Fruit fly (Drosophila melanogaster) whole organism, embryonic: Measurements from ENCODE around the gene CG5506.

Source experiments
- Aef1 ChIP-seq: fragments of 200-800 bp; sonication (Bioruptor generic); IDR thresholded peaks from 3 replicates; pipeline ENCODE4 v1.3.6; 2022; ENCODE audit warnings: missing biosample characterization, missing genetic modification characterization
- Bteb2 ChIP-seq: fragments of 200-800 bp; sonication (Bioruptor generic); optimal IDR thresholded peaks from 2 replicates; lab custom pipeline; 2016; ENCODE audit warnings: missing biosample characterization, missing genetic modification characterization
- CG10274 ChIP-seq: fragments of 200-800 bp; sonication (Bioruptor generic); optimal IDR thresholded peaks from 3 replicates; lab custom pipeline; 2017; ENCODE audit warnings: missing biosample characterization, mild to moderate bottlenecking, missing genetic modification characterization
- CG11093 ChIP-seq: fragments of 200-800 bp; sonication (Bioruptor generic); IDR thresholded peaks from 3 replicates; pipeline ENCODE4 v1.3.6; 2022; ENCODE audit warnings: missing biosample characterization, missing genetic modification characterization
- CG11695 ChIP-seq: fragments of 200-800 bp; sonication (Bioruptor generic); IDR thresholded peaks from 3 replicates; pipeline ENCODE4 v1.3.6; 2022; ENCODE audit warnings: missing biosample characterization, missing genetic modification characterization
- CG12219 ChIP-seq: fragments of 200-800 bp; sonication (Bioruptor generic); optimal IDR thresholded peaks from 3 replicates; lab custom pipeline; 2018; ENCODE audit warnings: missing biosample characterization, mild to moderate bottlenecking, missing genetic modification characterization
- CG12236 ChIP-seq: fragments of 200-800 bp; sonication (Bioruptor generic); optimal IDR thresholded peaks from 2 replicates; lab custom pipeline; 2016; ENCODE audit warnings: missing biosample characterization, missing genetic modification characterization
- CG12299 ChIP-seq: fragments of 200-800 bp; sonication (Bioruptor generic); optimal IDR thresholded peaks from 2 replicates; lab custom pipeline; 2018; ENCODE audit warnings: missing biosample characterization, mild to moderate bottlenecking, missing genetic modification characterization
- CG12744 ChIP-seq: fragments of 200-800 bp; sonication (Bioruptor generic); optimal IDR thresholded peaks from 2 replicates; lab custom pipeline; 2016; ENCODE audit warnings: missing biosample characterization, missing genetic modification characterization
- CG13287 ChIP-seq: fragments of 200-800 bp; sonication (Bioruptor generic); IDR thresholded peaks from 2 replicates; pipeline ENCODE4 v1.3.6; 2022; ENCODE audit warnings: missing biosample characterization, missing genetic modification characterization; ENCODE audit not compliant: partially characterized antibody
- CG14014 ChIP-seq: fragments of 200-800 bp; sonication (Bioruptor generic); IDR thresholded peaks from 2 replicates; pipeline ENCODE4 v1.3.6; 2022; ENCODE audit warnings: missing biosample characterization, missing genetic modification characterization
- CG15601 ChIP-seq: fragments of 200-800 bp; sonication (Bioruptor generic); optimal IDR thresholded peaks from 3 replicates; lab custom pipeline; 2019; ENCODE audit warnings: missing biosample characterization, mild to moderate bottlenecking, missing genetic modification characterization, moderate library complexity
- CG17568 ChIP-seq: fragments of 200-800 bp; sonication (Bioruptor generic); optimal IDR thresholded peaks from 2 replicates; lab custom pipeline; 2018; ENCODE audit warnings: missing biosample characterization, mild to moderate bottlenecking, missing genetic modification characterization, moderate library complexity
- CG2678 ChIP-seq: fragments of 200-800 bp; sonication (Bioruptor generic); optimal IDR thresholded peaks from 3 replicates; lab custom pipeline; 2019; ENCODE audit warnings: missing biosample characterization, mild to moderate bottlenecking, missing genetic modification characterization, moderate library complexity
- CG30403 ChIP-seq: fragments of 200-800 bp; sonication (Bioruptor generic); optimal IDR thresholded peaks from 3 replicates; lab custom pipeline; 2016; ENCODE audit warnings: missing biosample characterization, missing genetic modification characterization
- CG4360 ChIP-seq: fragments of 200-800 bp; sonication (Bioruptor generic); IDR thresholded peaks from 2 replicates; pipeline ENCODE4 v1.3.6; 2022; ENCODE audit warnings: missing biosample characterization, missing genetic modification characterization
- CG5180 ChIP-seq: fragments of 200-800 bp; sonication (Bioruptor generic); optimal IDR thresholded peaks from 3 replicates; lab custom pipeline; 2017; ENCODE audit warnings: missing biosample characterization, missing genetic modification characterization, mild to moderate bottlenecking, moderate library complexity, missing genetic modification reagents
- CG7556 ChIP-seq: fragments of 200-800 bp; sonication (Bioruptor generic); optimal IDR thresholded peaks from 2 replicates; lab custom pipeline; 2017; ENCODE audit warnings: missing biosample characterization, mild to moderate bottlenecking, missing genetic modification characterization
- CG8478 ChIP-seq: fragments of >200 bp; optimal IDR thresholded peaks from 2 replicates; lab custom pipeline; 2018
- CG8944 ChIP-seq: fragments of 200-800 bp; sonication (Bioruptor generic); optimal IDR thresholded peaks from 3 replicates; lab custom pipeline; 2016; ENCODE audit warnings: missing biosample characterization, missing genetic modification characterization
- CkIIα-i1 ChIP-seq: fragments of 200-800 bp; sonication (Bioruptor generic); IDR thresholded peaks from 2 replicates; pipeline ENCODE4 v1.3.6; 2022; ENCODE audit warnings: missing biosample characterization, missing genetic modification characterization
- CrebB ChIP-seq: fragments of 200-800 bp; sonication (Bioruptor generic); optimal IDR thresholded peaks from 3 replicates; lab custom pipeline; 2018; ENCODE audit warnings: missing biosample characterization, mild to moderate bottlenecking, missing genetic modification characterization
- D19B ChIP-seq: fragments of 200-800 bp; sonication (Bioruptor generic); optimal IDR thresholded peaks from 2 replicates; lab custom pipeline; 2017; ENCODE audit warnings: missing biosample characterization, mild to moderate bottlenecking, missing genetic modification characterization
- Ets97D ChIP-seq: fragments of 200-800 bp; sonication (Bioruptor generic); optimal IDR thresholded peaks from 3 replicates; lab custom pipeline; 2016; ENCODE audit warnings: missing biosample characterization, missing genetic modification characterization
- GATAe ChIP-seq: fragments of 200-800 bp; sonication (Bioruptor generic); conservative IDR thresholded peaks from 2 replicates; pipeline ENCODE4 v1.3.6; 2022; ENCODE audit warnings: missing biosample characterization, missing genetic modification characterization
- HLH4C ChIP-seq: fragments of 200-800 bp; sonication (Bioruptor generic); IDR thresholded peaks from 3 replicates; pipeline ENCODE4 v1.3.6; 2022; ENCODE audit warnings: missing biosample characterization, missing genetic modification characterization; ENCODE audit not compliant: partially characterized antibody
- Meics ChIP-seq: fragments of 200-800 bp; sonication (Bioruptor generic); optimal IDR thresholded peaks from 2 replicates; lab custom pipeline; 2017; ENCODE audit warnings: missing biosample characterization, mild to moderate bottlenecking, missing genetic modification characterization
- Mes4 ChIP-seq: fragments of 200-800 bp; sonication (Bioruptor generic); optimal IDR thresholded peaks from 2 replicates; lab custom pipeline; 2016; ENCODE audit warnings: missing biosample characterization, missing genetic modification characterization
- Nf-YC ChIP-seq: fragments of 200-800 bp; optimal IDR thresholded peaks from 3 replicates; lab custom pipeline; 2019; ENCODE audit warnings: missing biosample characterization, mild to moderate bottlenecking, missing genetic modification characterization, moderate library complexity
- Opbp ChIP-seq: fragments of 200-800 bp; sonication (Bioruptor generic); IDR thresholded peaks from 3 replicates; pipeline ENCODE4 v1.3.6; 2022; ENCODE audit warnings: missing biosample characterization, missing genetic modification characterization; ENCODE audit not compliant: partially characterized antibody
- Scr ChIP-seq: fragments of 200-800 bp; sonication (Bioruptor generic); IDR thresholded peaks from 2 replicates; pipeline ENCODE4 v1.3.6; 2022; ENCODE audit warnings: missing biosample characterization, missing genetic modification characterization; ENCODE audit not compliant: partially characterized antibody
- Sry-β ChIP-seq: fragments of 200-800 bp; sonication (Bioruptor generic); optimal IDR thresholded peaks from 2 replicates; lab custom pipeline; 2018; ENCODE audit warnings: missing biosample characterization, mild to moderate bottlenecking, missing genetic modification characterization, moderate library complexity
- Trl ChIP-seq, 3 experiments: fragments of >200 bp in 2 of 3; fragments of 200-800 bp in 1 of 3; sonication (Bioruptor generic) in 1 of 3; optimal IDR thresholded peaks; 2 replicates in 1 of 3; 3 replicates in 2 of 3; lab custom pipeline; 2016 to 2017; ENCODE audit warnings: missing biosample characterization in 1 of 3, missing genetic modification characterization in 1 of 3
- ato ChIP-seq: fragments of 200-800 bp; sonication (Bioruptor generic); IDR thresholded peaks from 2 replicates; pipeline ENCODE4 v1.3.6; 2022; ENCODE audit warnings: missing biosample characterization, missing genetic modification characterization; ENCODE audit not compliant: partially characterized antibody
- bowl ChIP-seq: fragments of 200-800 bp; sonication (Bioruptor generic); IDR thresholded peaks from 2 replicates; pipeline ENCODE4 v1.3.6; 2022; ENCODE audit warnings: missing biosample characterization, missing genetic modification characterization
- chinmo ChIP-seq: fragments of 200-800 bp; sonication (Bioruptor generic); IDR thresholded peaks from 4 replicates; pipeline ENCODE4 v1.3.6; 2022; ENCODE audit warnings: missing biosample characterization, missing genetic modification characterization; ENCODE audit not compliant: partially characterized antibody
- cwo ChIP-seq: fragments of 200-800 bp; sonication (Bioruptor generic); optimal IDR thresholded peaks from 3 replicates; lab custom pipeline; 2017; ENCODE audit warnings: missing biosample characterization, missing genetic modification characterization, mild to moderate bottlenecking, moderate library complexity, missing genetic modification reagents
- emc ChIP-seq: fragments of 200-800 bp; sonication (Bioruptor generic); optimal IDR thresholded peaks from 2 replicates; lab custom pipeline; 2016; ENCODE audit warnings: missing biosample characterization, missing genetic modification characterization
- esg ChIP-seq: fragments of 200-800 bp; sonication (Bioruptor generic); conservative IDR thresholded peaks from 2 replicates; pipeline ENCODE4 v1.3.6; 2022; ENCODE audit warnings: missing biosample characterization, missing genetic modification characterization
- ftz-f1 ChIP-seq: fragments of 200-800 bp; sonication (Bioruptor generic); optimal IDR thresholded peaks from 2 replicates; lab custom pipeline; 2016; ENCODE audit warnings: missing biosample characterization, missing genetic modification characterization
- gfzf ChIP-seq: fragments of 200-800 bp; sonication (Bioruptor generic); optimal IDR thresholded peaks from 2 replicates; lab custom pipeline; 2016; ENCODE audit warnings: missing biosample characterization, mild to moderate bottlenecking, missing genetic modification characterization, moderate library complexity
- oc ChIP-seq: fragments of 200-800 bp; sonication (Bioruptor generic); optimal IDR thresholded peaks from 2 replicates; lab custom pipeline; 2018; ENCODE audit warnings: missing biosample characterization, mild to moderate bottlenecking, missing genetic modification characterization, moderate library complexity
- onecut ChIP-seq: fragments of 200-800 bp; sonication (Bioruptor generic); IDR thresholded peaks from 2 replicates; pipeline ENCODE4 v1.3.6; 2022; ENCODE audit warnings: missing biosample characterization, missing genetic modification characterization
- pb ChIP-seq: fragments of 200-800 bp; sonication (Bioruptor generic); optimal IDR thresholded peaks from 3 replicates; lab custom pipeline; 2016; ENCODE audit warnings: missing biosample characterization, missing genetic modification characterization
- pho ChIP-seq: fragments of 200-800 bp; sonication (Bioruptor generic); optimal IDR thresholded peaks from 2 replicates; lab custom pipeline; 2016; ENCODE audit warnings: missing biosample characterization, missing genetic modification characterization
- tgo ChIP-seq: fragments of 200-800 bp; sonication (Bioruptor generic); IDR thresholded peaks from 3 replicates; pipeline ENCODE4 v1.3.6; 2022; ENCODE audit warnings: missing biosample characterization, missing genetic modification characterization
- unc-4 ChIP-seq: fragments of 200-800 bp; sonication (Bioruptor generic); IDR thresholded peaks from 2 replicates; pipeline ENCODE4 v1.3.6; 2022; ENCODE audit warnings: missing biosample characterization, missing genetic modification characterization; ENCODE audit not compliant: partially characterized antibody
- vvl ChIP-seq: fragments of 200-800 bp; sonication (Bioruptor generic); IDR thresholded peaks from 2 replicates; pipeline ENCODE4 v1.3.6; 2022; ENCODE audit warnings: missing biosample characterization, missing genetic modification characterization
- zen2 ChIP-seq: fragments of 200-800 bp; sonication (Bioruptor generic); IDR thresholded peaks from 3 replicates; pipeline ENCODE4 v1.3.6; 2022; ENCODE audit warnings: missing biosample characterization, missing genetic modification characterization; ENCODE audit not compliant: partially characterized antibody

CG5506 gene

dm6 chr3L:17915792-17916540, 31.8 kb upstream of the CG5506 start (continued):
- no peak for TF ChIP-seq emc (GFP tag; lab: Kevin White, UChicago)
- no peak for TF ChIP-seq CG2678 (tag; lab: Kevin White, UChicago)
- no peak for TF ChIP-seq Sry-β
- TF ChIP-seq vvl (GFP tag; lab: Robert Waterston, UW), result 0 out of 2 replicates have a peak, but pooled peaks have one; percentile 7
- TF ChIP-seq oc (tag; lab: Kevin White, UChicago), result no peak
- TF ChIP-seq Nf-YC (tag; lab: Kevin White, UChicago), result no peak
- peak; percentile 55 for TF ChIP-seq D19B
- no peak for TF ChIP-seq CG11695
- TF ChIP-seq gfzf (GFP tag; lab: Kevin White, UChicago), result no peak
- TF ChIP-seq CG7556, result no peak
- TF ChIP-seq CG12219 (GFP tag; lab: Kevin White, UChicago), result no peak
- TF ChIP-seq GATAe (GFP tag; lab: Robert Waterston, UW), result no peak
- peak; percentile 44; the same call in 1 of the 2 replicates for TF ChIP-seq CG13287 (GFP tag; lab: Robert Waterston, UW)
- TF ChIP-seq CG12236, result no peak
- TF ChIP-seq Meics (GFP tag; lab: Kevin White, UChicago), result peak; percentile 4
- no peak for TF ChIP-seq CrebB (tag; lab: Kevin White, UChicago)
- TF ChIP-seq cwo, result peak; percentile 24
- TF ChIP-seq CG8944 (GFP tag; lab: Kevin White, UChicago), result no peak
- TF ChIP-seq unc-4 (GFP tag; lab: Robert Waterston, UW), result no peak
- no peak for TF ChIP-seq CG10274 (GFP tag; lab: Kevin White, UChicago)
- no peak for TF ChIP-seq CG12744 (GFP tag; lab: Kevin White, UChicago)
- no peak for TF ChIP-seq Aef1
- no peak for TF ChIP-seq CG4360
- TF ChIP-seq Scr (GFP tag; lab: Robert Waterston, UW), result peak; percentile 39; the same call in 1 of the 2 replicates
- no peak for TF ChIP-seq onecut
- TF ChIP-seq bowl (GFP tag; lab: Robert Waterston, UW), result no peak
- no peak for TF ChIP-seq pb
- TF ChIP-seq Opbp, result no peak
- TF ChIP-seq Bteb2, result no peak
- no peak for TF ChIP-seq tgo (GFP tag; lab: Robert Waterston, UW)
- no peak for TF ChIP-seq CG11093 (GFP tag; lab: Robert Waterston, UW)
- no peak for TF ChIP-seq pho (GFP tag; lab: Kevin White, UChicago)
- no peak for TF ChIP-seq esg (GFP tag; lab: Robert Waterston, UW)
- peak; percentile 72 for TF ChIP-seq HLH4C
- peak; percentile 86 for TF ChIP-seq ftz-f1 (GFP tag; lab: Kevin White, UChicago)
- TF ChIP-seq CG12299, result no peak
- TF ChIP-seq CG14014 (GFP tag; lab: Robert Waterston, UW), result no peak
- TF ChIP-seq ato (GFP tag; lab: Robert Waterston, UW), result peak; percentile 42; the same call in 1 of the 2 replicates
- no peak for TF ChIP-seq CG5180 (GFP tag; lab: Kevin White, UChicago)
- no peak for TF ChIP-seq Ets97D (GFP tag; lab: Kevin White, UChicago)
- TF ChIP-seq CkIIα-i1 (GFP tag; lab: Robert Waterston, UW), result no peak
- TF ChIP-seq Mes4 (GFP tag; lab: Kevin White, UChicago), result no peak
- no peak for TF ChIP-seq zen2
- no peak for TF ChIP-seq CG15601 (tag; lab: Kevin White, UChicago)
- TF ChIP-seq chinmo, result peak; percentile 88; the same call in 2 of the 4 replicates
- no peak for TF ChIP-seq CG8478 (lab: Kevin White, UChicago)
- TF ChIP-seq CG17568 (GFP tag; lab: Kevin White, UChicago), result no peak
- TF ChIP-seq Trl (optimal IDR thresholded peaks at IDR 0.05; lab: Kevin White, UChicago), result no peak
- TF ChIP-seq Trl (GFP tag; optimal IDR thresholded peaks at IDR 0.05; lab: Kevin White, UChicago), result no peak
- TF ChIP-seq CG30403, result no peak
